Fruit fly (Drosophila melanogaster): ENCODE results near the gene CG8010.

Gene CG8010

DNA sequence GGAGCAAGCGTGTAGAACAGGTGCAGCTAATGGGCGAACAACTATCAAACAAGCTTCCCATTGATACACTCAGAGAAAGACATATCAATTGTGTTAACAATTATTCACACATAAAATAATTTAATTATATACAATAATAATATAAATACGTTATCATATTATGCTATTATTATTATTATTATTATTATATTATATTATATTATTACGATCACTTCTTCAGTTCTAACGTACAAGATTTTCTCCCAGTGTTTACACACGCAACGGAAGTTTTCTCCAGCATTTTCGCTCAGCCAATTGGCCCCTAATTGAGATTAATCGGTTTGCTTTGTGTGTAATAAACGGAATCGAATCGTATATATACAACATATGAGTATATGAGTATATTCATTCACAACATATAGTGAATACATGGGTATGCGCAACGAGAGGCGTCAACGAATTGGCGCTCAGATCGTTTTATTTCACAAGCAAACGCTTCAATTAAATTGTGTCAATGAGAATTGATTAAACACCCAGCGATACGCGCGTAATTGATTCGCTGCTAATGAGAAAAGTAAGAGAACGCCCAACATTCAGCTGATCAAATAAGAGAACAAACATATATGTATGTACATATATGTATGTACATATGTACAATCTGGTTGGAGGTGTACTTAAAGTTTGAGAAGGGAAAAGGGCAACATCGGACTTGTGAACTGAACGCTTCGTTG is 48.5 kb upstream of the CG8010 start (continued):
- peak; percentile 63 for TF ChIP-seq CG17359 (tag; optimal IDR thresholded peaks at IDR 0.05)
- TF ChIP-seq hbn (GFP tag; IDR thresholded peaks at IDR 0.05; ENCODE audit: partially characterized antibody) = no peak
- no peak for TF ChIP-seq fu2 (GFP tag; optimal IDR thresholded peaks at IDR 0.05)
- TF ChIP-seq CG2129 (GFP tag; IDR thresholded peaks at IDR 0.05; ENCODE audit: partially characterized antibody) = no peak
- no peak for TF ChIP-seq CG8944 (GFP tag; optimal IDR thresholded peaks at IDR 0.05)
- peak; percentile 46 for TF ChIP-seq odd (GFP tag; optimal IDR thresholded peaks at IDR 0.05)
- no peak for TF ChIP-seq onecut (GFP tag; IDR thresholded peaks at IDR 0.05)
- no peak for TF ChIP-seq knrl (GFP tag; IDR thresholded peaks at IDR 0.05; ENCODE audit: partially characterized antibody)
- TF ChIP-seq psq (GFP tag; optimal IDR thresholded peaks at IDR 0.05) = no peak
- TF ChIP-seq bsh (GFP tag; optimal IDR thresholded peaks at IDR 0.05) = peak in 1 of 2 experiments; percentile 69
- TF ChIP-seq her (GFP tag; optimal IDR thresholded peaks at IDR 0.05) = no peak
- no peak for TF ChIP-seq CG7745 (tag; optimal IDR thresholded peaks at IDR 0.05)
- peak; percentile 49 for TF ChIP-seq HLH3B (GFP tag; IDR thresholded peaks at IDR 0.05)
- TF ChIP-seq CG6854 (GFP tag; optimal IDR thresholded peaks at IDR 0.05) = no peak
- TF ChIP-seq CrebB (tag; optimal IDR thresholded peaks at IDR 0.05) = no peak
- no peak for TF ChIP-seq CG1647 (GFP tag; optimal IDR thresholded peaks at IDR 0.05)
- peak in 1 of 2 experiments; percentile 48 for TF ChIP-seq dpn (GFP tag; optimal IDR thresholded peaks at IDR 0.05)
- no peak for TF ChIP-seq Opbp (GFP tag; IDR thresholded peaks at IDR 0.05; ENCODE audit: partially characterized antibody)
- TF ChIP-seq dati (GFP tag; IDR thresholded peaks at IDR 0.05) = no peak
- no peak for TF ChIP-seq CG11093 (GFP tag; IDR thresholded peaks at IDR 0.05)
- no peak for TF ChIP-seq sim (GFP tag; IDR thresholded peaks at IDR 0.05)
- TF ChIP-seq CG10274 (GFP tag; optimal IDR thresholded peaks at IDR 0.05) = no peak
- TF ChIP-seq CG11456 (GFP tag; IDR thresholded peaks at IDR 0.05) = no peak
- peak; percentile 37 for TF ChIP-seq scrt (GFP tag; optimal IDR thresholded peaks at IDR 0.05)
- TF ChIP-seq Scr (GFP tag; IDR thresholded peaks at IDR 0.05; ENCODE audit: partially characterized antibody) = no peak
- TF ChIP-seq CG11695 (GFP tag; IDR thresholded peaks at IDR 0.05) = no peak; the same call in 2 of the 3 replicates
- no peak for TF ChIP-seq CG15011 (GFP tag; optimal IDR thresholded peaks at IDR 0.05)
- TF ChIP-seq Bgb (GFP tag; IDR thresholded peaks at IDR 0.05; ENCODE audit: partially characterized antibody) = no peak
- TF ChIP-seq CG32767 (GFP tag; IDR thresholded peaks at IDR 0.05) = peak; percentile 38; the same call in 1 of the 2 replicates
- peak; percentile 48 for TF ChIP-seq al (GFP tag; IDR thresholded peaks at IDR 0.05)
- TF ChIP-seq CG17328 (GFP tag; IDR thresholded peaks at IDR 0.05) = peak; percentile 35
- peak; percentile 37 for TF ChIP-seq ind (GFP tag; optimal IDR thresholded peaks at IDR 0.05)
- TF ChIP-seq CG3838 (GFP tag; optimal IDR thresholded peaks at IDR 0.05) = no peak
- no peak for TF ChIP-seq MESR4 (GFP tag; optimal IDR thresholded peaks at IDR 0.05)
- TF ChIP-seq CG5953 (GFP tag; IDR thresholded peaks at IDR 0.05) = no peak
- 0 out of 3 replicates have a peak, but pooled peaks have one; percentile 26 for TF ChIP-seq CG2199 (GFP tag; IDR thresholded peaks at IDR 0.05)
- no peak for TF ChIP-seq CG10321 (GFP tag; IDR thresholded peaks at IDR 0.05)
- no peak for TF ChIP-seq NFAT (GFP tag; IDR thresholded peaks at IDR 0.05)
- TF ChIP-seq schlank (tag; optimal IDR thresholded peaks at IDR 0.05) = no peak
- no peak for TF ChIP-seq CG31388 (GFP tag; optimal IDR thresholded peaks at IDR 0.05)
- peak; percentile 56 for TF ChIP-seq HHEX (GFP tag; optimal IDR thresholded peaks at IDR 0.05)
- TF ChIP-seq CG10565 (GFP tag; optimal IDR thresholded peaks at IDR 0.05) = no peak
- TF ChIP-seq CG12104 (GFP tag; optimal IDR thresholded peaks at IDR 0.05) = no peak
- no peak for TF ChIP-seq ro (GFP tag; IDR thresholded peaks at IDR 0.05)
- no peak for TF ChIP-seq CG12769 (tag; optimal IDR thresholded peaks at IDR 0.05)
- TF ChIP-seq Abd-B (GFP tag; optimal IDR thresholded peaks at IDR 0.05) = peak; percentile 20
- TF ChIP-seq CG14710 (tag; optimal IDR thresholded peaks at IDR 0.05) = peak; percentile 56
- TF ChIP-seq CG14014 (GFP tag; IDR thresholded peaks at IDR 0.05) = 0 out of 2 replicates have a peak, but pooled peaks have one; percentile 39
- no peak for TF ChIP-seq CG17568 (GFP tag; optimal IDR thresholded peaks at IDR 0.05)
- no peak for TF ChIP-seq CG9876 (GFP tag; optimal IDR thresholded peaks at IDR 0.05)
